Worm (Caenorhabditis elegans): ENCODE measurements around the gene ZK546.4.
A peak's percentile ranks its signal among the peaks of the same experiment; 100 is the strongest.
"Not testable (repeated sequence)": the region's sequence is repeated elsewhere in the genome, so short reads cannot be mapped to it uniquely, and the experiment has no call there.

The ZK546.4 gene

DNA sequence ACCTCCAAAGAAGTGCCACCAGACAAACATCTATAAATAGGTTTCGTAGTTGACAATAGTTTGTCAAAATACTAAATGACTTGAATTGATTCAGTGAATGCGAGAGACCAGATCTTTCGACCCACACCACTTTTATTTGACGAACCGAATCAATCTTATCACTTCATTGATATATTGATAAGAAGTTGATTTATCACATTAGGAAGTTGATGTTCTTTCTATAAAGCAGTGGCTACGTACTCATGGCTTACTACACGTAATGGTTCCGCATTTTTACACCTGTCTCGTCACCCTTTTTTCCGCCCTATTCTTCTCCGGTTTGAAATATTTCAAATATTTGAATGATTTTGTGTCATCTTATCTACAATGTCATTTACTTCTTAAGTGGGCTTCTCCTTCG, 17.2 kb upstream of the ZK546.4 start:
- TF ChIP-seq ceh-36 (tag; optimal IDR thresholded peaks at IDR 0.05) (no peak), ama-1 (optimal IDR thresholded peaks at IDR 0.05) (no peak), scrt-1 (GFP tag; IDR thresholded peaks at IDR 0.05) (no peak), tbx-37 (GFP tag; conservative IDR thresholded peaks at IDR 0.05) (no peak), tra-4 (tag; optimal IDR thresholded peaks at IDR 0.05) (no peak), F13C5.2 (tag; optimal IDR thresholded peaks at IDR 0.05) (no peak), flt-1 (GFP tag; IDR thresholded peaks at IDR 0.05) (no peak), hmbx-1 (tag; optimal IDR thresholded peaks at IDR 0.05) (no peak), ceh-13 (GFP tag; optimal IDR thresholded peaks at IDR 0.05) (no peak), aly-1 (tag; optimal IDR thresholded peaks at IDR 0.05) (no peak)

DNA sequence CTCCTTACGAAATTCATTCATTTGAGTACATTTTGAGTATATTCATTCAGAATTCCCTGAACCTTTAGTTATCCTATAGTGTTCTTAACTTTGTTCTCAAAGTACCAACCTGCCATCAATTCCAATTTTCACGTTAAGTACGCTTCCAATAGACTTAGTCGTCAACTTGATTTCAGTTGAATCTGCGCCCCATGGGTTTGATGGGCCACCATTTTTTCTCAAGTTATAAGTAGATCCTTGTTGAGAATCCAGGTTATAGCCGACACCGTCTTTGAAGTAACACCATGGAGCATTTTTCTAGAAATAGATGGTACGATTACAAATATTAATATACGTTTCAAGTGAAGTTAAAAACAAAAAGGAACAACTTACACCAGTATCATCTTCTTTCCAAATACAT, 13.1 kb upstream of the ZK546.4 start:
- TF ChIP-seq F13C5.2 (tag; optimal IDR thresholded peaks at IDR 0.05) (no peak), ets-7 (tag; optimal IDR thresholded peaks at IDR 0.05) (no peak), hmg-4 (GFP tag; optimal IDR thresholded peaks at IDR 0.05) (no peak), aly-1 (tag; optimal IDR thresholded peaks at IDR 0.05) (no peak), sea-1 (GFP tag; conservative IDR thresholded peaks at IDR 0.05) (no peak)

DNA sequence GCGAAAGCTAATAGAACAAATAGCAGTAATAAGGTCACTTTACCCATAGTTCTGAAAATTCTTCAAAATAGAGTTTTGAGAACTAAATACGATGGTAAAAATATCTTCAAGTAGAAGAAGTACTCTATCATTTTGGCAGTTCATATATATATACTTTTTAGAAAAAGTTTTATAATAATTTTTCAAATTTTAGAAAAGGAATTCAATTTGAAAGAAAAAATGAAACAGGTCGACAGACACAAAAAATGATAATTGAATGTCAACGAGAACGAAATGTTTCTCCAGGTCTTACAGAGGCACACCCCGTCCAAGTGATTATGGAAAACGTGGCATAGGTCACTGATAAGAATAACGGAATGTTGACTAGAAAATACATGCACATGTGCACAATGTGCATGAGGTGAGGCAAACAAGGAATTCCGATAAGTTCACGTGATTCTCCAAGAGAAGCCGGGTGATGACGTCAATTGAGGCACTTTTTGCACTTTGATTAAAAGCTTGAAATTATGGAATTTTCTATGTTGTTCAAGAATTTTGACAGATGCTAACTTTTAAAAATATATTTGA, 12.6 kb upstream of the ZK546.4 start, which contains the start of gene aagr-2:
Gene aagr-2, minus strand, starts transcription at position 51 of the 567 bp plus-strand sequence.
- TF ChIP-seq tra-4 (tag; optimal IDR thresholded peaks at IDR 0.05) (no peak), aly-1 (tag; optimal IDR thresholded peaks at IDR 0.05) (no peak), hmg-4 (GFP tag; optimal IDR thresholded peaks at IDR 0.05) (no peak), ceh-36 (tag; optimal IDR thresholded peaks at IDR 0.05) (no peak), scrt-1 (GFP tag; IDR thresholded peaks at IDR 0.05) (no peak), sea-1 (GFP tag; conservative IDR thresholded peaks at IDR 0.05) (no peak)

DNA sequence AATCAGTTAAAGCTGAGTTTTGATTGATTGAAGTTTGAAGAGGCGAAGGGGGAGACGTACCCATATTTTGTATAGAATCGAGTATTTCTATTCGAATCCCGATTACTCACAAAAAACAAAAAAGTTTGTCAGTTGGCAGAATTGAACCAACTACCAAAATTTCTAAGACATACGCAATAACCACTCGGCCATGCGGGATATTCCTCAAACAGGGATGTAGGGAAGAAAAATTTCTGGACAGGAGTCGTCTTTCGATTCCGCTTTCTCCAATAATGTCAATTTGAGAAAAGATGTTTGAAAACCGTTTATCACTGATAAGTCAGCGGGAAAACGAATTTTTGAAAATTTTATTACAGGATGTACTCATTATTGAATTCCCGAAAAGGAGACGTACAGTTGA, 9.5 kb upstream of the ZK546.4 start:
- TF ChIP-seq tbx-37 (GFP tag; conservative IDR thresholded peaks at IDR 0.05) (peak; percentile 64), flt-1 (GFP tag; IDR thresholded peaks at IDR 0.05) (peak; percentile 71), tbx-11 (GFP tag; IDR thresholded peaks at IDR 0.05) (peak; percentile 64; the same call in 1 of the 2 replicates), sea-1 (GFP tag; conservative IDR thresholded peaks at IDR 0.05) (0 out of 2 replicates have a peak, but pooled peaks have one; percentile 52), pes-1 (GFP tag; IDR thresholded peaks at IDR 0.05) (peak; percentile 75; the same call in 1 of the 2 replicates)

DNA sequence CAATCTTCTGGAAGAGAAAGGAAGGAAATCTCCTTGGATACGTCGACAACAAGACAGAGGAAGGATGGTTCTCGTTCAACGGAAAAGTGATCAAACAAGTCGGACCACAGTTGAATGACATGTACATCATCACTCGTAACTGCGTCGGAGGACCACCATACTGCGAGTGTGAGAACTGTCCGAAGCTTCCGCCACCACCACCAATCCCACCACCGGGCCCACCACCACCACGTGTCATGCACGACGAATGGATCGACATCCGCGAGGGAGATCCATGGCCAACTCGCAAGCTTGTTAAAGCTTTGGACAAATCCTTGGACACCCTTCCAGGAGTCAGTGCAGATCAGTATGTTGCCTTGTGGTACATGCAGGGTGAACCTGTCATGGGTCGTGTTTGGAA, 6.6 kb upstream of the ZK546.4 start:
- TF ChIP-seq pes-1 (GFP tag; IDR thresholded peaks at IDR 0.05) = no peak
- TF ChIP-seq scrt-1 (GFP tag; IDR thresholded peaks at IDR 0.05) = no peak
- no peak for TF ChIP-seq sea-1 (GFP tag; conservative IDR thresholded peaks at IDR 0.05)
- no peak for TF ChIP-seq hmbx-1 (tag; optimal IDR thresholded peaks at IDR 0.05)
- TF ChIP-seq tra-4 (tag; optimal IDR thresholded peaks at IDR 0.05) = no peak

DNA sequence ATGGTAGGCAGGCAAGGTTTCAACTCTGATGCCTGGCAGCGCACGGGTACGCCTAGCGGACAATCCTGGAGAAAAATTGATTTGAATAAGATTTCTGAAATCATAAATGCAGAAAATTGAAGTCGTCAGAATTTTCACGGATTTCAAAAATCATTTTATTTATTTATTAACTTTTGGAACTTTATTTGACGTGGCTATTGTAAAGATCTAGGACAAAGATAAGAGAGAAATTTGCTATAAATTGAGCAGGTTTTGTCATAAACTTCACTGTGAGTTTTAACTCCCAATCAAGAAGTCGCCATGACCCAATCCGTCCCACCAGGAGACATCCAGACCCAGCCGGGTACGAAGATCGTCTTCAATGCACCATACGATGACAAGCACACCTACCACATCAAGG, 5.1 kb upstream of the ZK546.4 start, which contains the start of gene msp-152:
Gene msp-152, plus strand, starts transcription at position 301 of the 400 bp plus-strand sequence.
- not testable (repeated sequence) for TF ChIP-seq ama-1 (optimal IDR thresholded peaks at IDR 0.05); ceh-36 (tag; optimal IDR thresholded peaks at IDR 0.05); sea-1 (GFP tag; conservative IDR thresholded peaks at IDR 0.05)

DNA sequence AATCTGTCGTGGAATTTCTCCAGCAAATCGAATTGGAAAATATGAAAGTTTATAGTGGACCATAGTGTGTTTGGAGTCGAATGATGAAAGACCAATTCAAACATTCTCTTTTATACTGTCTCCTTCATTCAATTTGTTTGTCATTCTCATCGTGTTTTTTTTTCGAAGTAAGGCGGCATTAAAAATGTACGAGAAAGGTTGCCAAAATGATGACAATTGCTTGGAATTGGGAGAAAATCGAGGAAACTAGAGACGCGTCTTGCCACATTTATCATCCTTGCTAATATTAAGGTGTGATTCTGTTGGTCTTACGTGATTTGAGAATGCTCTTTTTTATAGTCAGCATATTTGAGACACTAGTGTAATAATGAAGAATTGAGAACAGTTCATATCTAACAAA, 2.9 kb upstream of the ZK546.4 start, which contains the start of gene gst-30:
Gene gst-30, minus strand, starts transcription at position 101 of the 400 bp plus-strand sequence.
- TF ChIP-seq tbx-37 (GFP tag; conservative IDR thresholded peaks at IDR 0.05) (no peak), flt-1 (GFP tag; IDR thresholded peaks at IDR 0.05) (no peak), hmg-4 (GFP tag; optimal IDR thresholded peaks at IDR 0.05) (no peak), ets-7 (tag; optimal IDR thresholded peaks at IDR 0.05) (no peak), tbx-11 (GFP tag; IDR thresholded peaks at IDR 0.05) (no peak), B0310.2 (tag; optimal IDR thresholded peaks at IDR 0.05) (no peak), ceh-13 (GFP tag; optimal IDR thresholded peaks at IDR 0.05) (no peak), aly-1 (tag; optimal IDR thresholded peaks at IDR 0.05) (no peak), ama-1 (optimal IDR thresholded peaks at IDR 0.05) (no peak), hnd-1 (tag; optimal IDR thresholded peaks at IDR 0.05) (no peak), ceh-36 (tag; optimal IDR thresholded peaks at IDR 0.05) (no peak), hmbx-1 (tag; optimal IDR thresholded peaks at IDR 0.05) (no peak), pes-1 (GFP tag; IDR thresholded peaks at IDR 0.05) (no peak), tra-4 (tag; optimal IDR thresholded peaks at IDR 0.05) (no peak), F13C5.2 (tag; optimal IDR thresholded peaks at IDR 0.05) (no peak), scrt-1 (GFP tag; IDR thresholded peaks at IDR 0.05) (no peak), sea-1 (GFP tag; conservative IDR thresholded peaks at IDR 0.05) (no peak)

DNA sequence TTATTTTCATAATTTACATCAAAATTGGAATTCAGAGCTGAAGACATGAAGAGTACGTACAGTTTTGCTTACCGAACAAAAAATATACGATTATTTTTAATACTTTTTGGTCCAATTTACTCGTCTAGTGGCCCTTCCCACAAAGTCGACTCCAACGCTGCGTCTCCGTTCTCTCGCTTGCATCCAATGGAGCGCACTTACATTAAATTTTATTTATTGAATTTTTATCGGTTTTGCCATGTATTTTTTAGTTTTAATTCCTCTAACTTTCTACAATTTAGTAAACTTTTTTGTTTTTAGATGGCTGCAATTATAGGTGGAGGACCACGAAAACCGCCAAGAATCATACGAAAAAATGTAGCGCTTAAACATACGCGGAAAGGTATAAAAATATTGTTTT, 2.3 kb upstream of the ZK546.4 start, which contains the start of gene ZK546.5:
Gene ZK546.5, plus strand, starts transcription at position 301 of the 400 bp plus-strand sequence.
- no peak for TF ChIP-seq F13C5.2 (tag; optimal IDR thresholded peaks at IDR 0.05)
- no peak for TF ChIP-seq B0310.2 (tag; optimal IDR thresholded peaks at IDR 0.05)
- no peak for TF ChIP-seq aly-1 (tag; optimal IDR thresholded peaks at IDR 0.05)
- TF ChIP-seq sea-1 (GFP tag; conservative IDR thresholded peaks at IDR 0.05) = no peak
- no peak for TF ChIP-seq tra-4 (tag; optimal IDR thresholded peaks at IDR 0.05)
- no peak for TF ChIP-seq ceh-36 (tag; optimal IDR thresholded peaks at IDR 0.05)
- no peak for TF ChIP-seq hnd-1 (tag; optimal IDR thresholded peaks at IDR 0.05)
- TF ChIP-seq ceh-13 (GFP tag; optimal IDR thresholded peaks at IDR 0.05) = no peak
- no peak for TF ChIP-seq ets-7 (tag; optimal IDR thresholded peaks at IDR 0.05)
- no peak for TF ChIP-seq tbx-11 (GFP tag; IDR thresholded peaks at IDR 0.05)

Data from whole organism, early embryonic.